Worm (Caenorhabditis elegans) whole organism, late embryonic: ENCODE data around the gene ucr-2.3.

Source experiments
- K09A11.1 ChIP-seq: sonication (generic microtip); optimal IDR thresholded peaks from 2 replicates; lab custom pipeline; 2017; ENCODE audit warnings: antibody characterized with exemption, mild to moderate bottlenecking, missing genetic modification characterization, missing compliant biosample characterization; ENCODE audit not compliant: insufficient read depth
- ama-1 ChIP-seq: fragments of 150-350 bp; optimal IDR thresholded peaks from 2 replicates; lab custom pipeline; 2014
- ceh-14 ChIP-seq: sonication (generic microtip); optimal IDR thresholded peaks from 2 replicates; lab custom pipeline; 2016; ENCODE audit warnings: missing genotype, missing genetic modification characterization, missing compliant biosample characterization
- elt-2 ChIP-seq: sonication (generic microtip); optimal IDR thresholded peaks from 2 replicates; lab custom pipeline; 2016; ENCODE audit warnings: missing genetic modification reagents, missing genetic modification characterization, missing compliant biosample characterization
- fax-1 ChIP-seq: sonication (generic microtip); optimal IDR thresholded peaks from 2 replicates; lab custom pipeline; 2016; ENCODE audit warnings: missing genotype, missing genetic modification characterization, missing compliant biosample characterization
- fkh-10 ChIP-seq: fragments of 150-350 bp; optimal IDR thresholded peaks from 2 replicates; lab custom pipeline; 2014; ENCODE audit warnings: missing biosample characterization, missing genetic modification reagents, missing genetic modification characterization
- npax-4 ChIP-seq: sonication (generic microtip); optimal IDR thresholded peaks from 2 replicates; lab custom pipeline; 2016; ENCODE audit warnings: missing genetic modification characterization, missing compliant biosample characterization
- pag-3 ChIP-seq: sonication (generic microtip); optimal IDR thresholded peaks from 2 replicates; lab custom pipeline; 2016; ENCODE audit warnings: missing compliant biosample characterization, missing genetic modification characterization, borderline replicate concordance
- pha-4 ChIP-seq: fragments of 150-350 bp; optimal IDR thresholded peaks from 2 replicates; lab custom pipeline; 2018; ENCODE audit warnings: missing biosample characterization, missing genetic modification reagents, missing genetic modification characterization
- rnt-1 ChIP-seq: sonication (generic microtip); optimal IDR thresholded peaks from 2 replicates; lab custom pipeline; 2016; ENCODE audit warnings: missing genetic modification characterization, missing compliant biosample characterization
- zip-5 ChIP-seq: sonication (generic microtip); optimal IDR thresholded peaks from 2 replicates; lab custom pipeline; 2016; ENCODE audit warnings: missing genetic modification characterization, missing compliant biosample characterization

DNA sequence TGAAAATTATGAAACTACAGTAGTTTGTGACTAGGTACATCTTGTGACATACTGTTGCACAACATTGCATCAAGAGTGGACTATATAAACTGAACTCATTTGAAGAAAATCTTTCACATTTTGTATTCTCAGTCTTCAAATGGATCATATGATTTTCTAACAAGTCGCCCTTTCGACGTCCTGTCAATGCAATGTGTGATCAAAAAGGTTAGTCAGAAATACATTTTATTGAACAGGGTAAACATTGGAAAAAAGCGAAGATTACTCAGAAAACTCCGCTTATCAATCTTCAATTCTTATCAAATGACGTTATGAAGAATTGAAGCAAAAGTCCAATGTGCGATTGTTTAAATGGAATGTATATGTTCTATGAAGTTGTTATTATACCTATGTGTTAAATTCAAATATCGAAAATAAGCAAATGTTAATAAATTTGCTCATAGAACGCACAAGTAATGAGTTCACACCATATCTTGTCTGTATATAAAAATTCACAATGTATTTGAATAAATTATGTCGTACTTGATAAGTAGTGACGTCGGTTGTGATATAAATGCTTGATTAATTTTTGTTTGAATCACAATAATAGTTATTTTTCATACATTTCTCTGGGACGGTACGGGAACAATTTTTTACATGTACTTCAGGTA is 46.7 kb upstream of the ucr-2.3 start, which contains the start of gene zip-2:
- no peak for TF ChIP-seq rnt-1 (tag; lab: Kevin White, UChicago)
- TF ChIP-seq ceh-14 (tag; lab: Kevin White, UChicago), result no peak
- TF ChIP-seq fkh-10, result no peak
- peak; percentile 27 for TF ChIP-seq elt-2
- TF ChIP-seq ama-1 (lab: Kevin White, UChicago), result no peak
- TF ChIP-seq fax-1 (tag; lab: Kevin White, UChicago), result no peak
- TF ChIP-seq npax-4 (tag; lab: Kevin White, UChicago), result no peak
- TF ChIP-seq zip-5 (tag; lab: Kevin White, UChicago), result no peak
- TF ChIP-seq pag-3, result no peak
- no peak for TF ChIP-seq K09A11.1 (tag; lab: Kevin White, UChicago)
- no peak for TF ChIP-seq pha-4
